Fruit fly (Drosophila melanogaster): ENCODE measurements around the gene spir.

spir gene

DNA sequence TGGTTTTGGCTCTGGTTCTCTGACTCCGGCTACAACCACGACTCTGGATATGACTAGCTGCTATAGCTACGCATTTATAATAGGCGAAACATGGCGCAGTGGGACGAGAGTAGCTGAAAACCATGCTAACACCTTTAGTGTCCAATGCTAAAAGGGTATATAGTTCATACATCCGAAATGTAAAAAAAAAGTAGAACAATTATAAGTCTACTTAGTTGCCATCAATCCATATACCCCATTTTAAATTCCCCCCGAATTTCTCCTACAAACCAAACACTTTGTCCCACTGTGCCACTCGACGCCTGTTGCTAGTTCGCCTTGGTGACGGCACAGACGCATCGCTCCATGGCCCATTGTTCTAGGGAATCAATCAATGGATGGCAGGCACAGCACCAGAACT is 15.3 kb downstream of the spir start (continued):
- peak; percentile 75 for TF ChIP-seq croc (GFP tag; conservative IDR thresholded peaks at IDR 0.05)
- peak; percentile 9 for TF ChIP-seq tx (GFP tag; optimal IDR thresholded peaks at IDR 0.05)
- TF ChIP-seq HmgZ (tag; optimal IDR thresholded peaks at IDR 0.05) = peak; percentile 28
- peak; percentile 57; the same call in 1 of the 2 replicates for TF ChIP-seq CG16779 (GFP tag; IDR thresholded peaks at IDR 0.05)
- no peak for TF ChIP-seq vfl (GFP tag; optimal IDR thresholded peaks at IDR 0.05)
- TF ChIP-seq ci (GFP tag; IDR thresholded peaks at IDR 0.05) = peak; percentile 76; the same call in 2 of the 3 replicates
- TF ChIP-seq ara (GFP tag; IDR thresholded peaks at IDR 0.05) = peak; percentile 94
- no peak for TF ChIP-seq Adf1 (GFP tag; IDR thresholded peaks at IDR 0.05)
- peak; percentile 80 for TF ChIP-seq CG6272 (GFP tag; IDR thresholded peaks at IDR 0.05)
- 0 out of 3 replicates have a peak, but pooled peaks have one; percentile 37 for TF ChIP-seq vnd (GFP tag; IDR thresholded peaks at IDR 0.05; ENCODE audit: partially characterized antibody)
- TF ChIP-seq CG11560 (tag; IDR thresholded peaks at IDR 0.05) = peak; percentile 50; the same call in 1 of the 3 replicates
- no peak for TF ChIP-seq ftz-f1 (GFP tag; optimal IDR thresholded peaks at IDR 0.05)
- peak; percentile 37; the same call in 1 of the 2 replicates for TF ChIP-seq CG11247 (GFP tag; IDR thresholded peaks at IDR 0.05)
- TF ChIP-seq Max (GFP tag; optimal IDR thresholded peaks at IDR 0.05) = peak; percentile 64
- TF ChIP-seq CG9932 (GFP tag; IDR thresholded peaks at IDR 0.05) = peak; percentile 65
- TF ChIP-seq Nf-YA (GFP tag; IDR thresholded peaks at IDR 0.05) = 0 out of 2 replicates have a peak, but pooled peaks have one; percentile 45
- TF ChIP-seq nmo (GFP tag; optimal IDR thresholded peaks at IDR 0.05) = peak; percentile 84
- no peak for TF ChIP-seq psq (GFP tag; optimal IDR thresholded peaks at IDR 0.05)
- TF ChIP-seq CG4854 (GFP tag; optimal IDR thresholded peaks at IDR 0.05) = peak; percentile 64
- TF ChIP-seq trem (tag; optimal IDR thresholded peaks at IDR 0.05) = peak; percentile 76
- peak; percentile 69 for TF ChIP-seq dmrt11E (tag; optimal IDR thresholded peaks at IDR 0.05)
- TF ChIP-seq sim (GFP tag; IDR thresholded peaks at IDR 0.05) = no peak
- peak; percentile 89 for TF ChIP-seq CG4820 (GFP tag; optimal IDR thresholded peaks at IDR 0.05)
- no peak for TF ChIP-seq sna (GFP tag; IDR thresholded peaks at IDR 0.05; ENCODE audit: partially characterized antibody)
- peak; percentile 41 for TF ChIP-seq ssp (GFP tag; IDR thresholded peaks at IDR 0.05)
- TF ChIP-seq Doc3 (GFP tag; IDR thresholded peaks at IDR 0.05; ENCODE audit: partially characterized antibody) = no peak
- peak; percentile 61 for TF ChIP-seq tin (GFP tag; optimal IDR thresholded peaks at IDR 0.05)
- peak; percentile 83 for TF ChIP-seq CG2678 (tag; optimal IDR thresholded peaks at IDR 0.05)
- TF ChIP-seq yki (optimal IDR thresholded peaks at IDR 0.05) = no peak
- no peak for TF ChIP-seq CG15073 (GFP tag; optimal IDR thresholded peaks at IDR 0.05)
- TF ChIP-seq NK7.1 (GFP tag; optimal IDR thresholded peaks at IDR 0.05) = peak; percentile 64
- TF ChIP-seq Optix (GFP tag; IDR thresholded peaks at IDR 0.05) = peak; percentile 69; the same call in 2 of the 3 replicates
- TF ChIP-seq lola (GFP tag; optimal IDR thresholded peaks at IDR 0.05) = peak in 1 of 3 experiments; percentile 58
- no peak for TF ChIP-seq CG10321 (GFP tag; IDR thresholded peaks at IDR 0.05)
- no peak for TF ChIP-seq sqz (GFP tag; optimal IDR thresholded peaks at IDR 0.05)
- TF ChIP-seq CG30431 (GFP tag; optimal IDR thresholded peaks at IDR 0.05) = peak; percentile 52
- peak; percentile 33; the same call in 1 of the 3 replicates for TF ChIP-seq CG2889 (GFP tag; IDR thresholded peaks at IDR 0.05)
- TF ChIP-seq ase (GFP tag; IDR thresholded peaks at IDR 0.05) = peak; percentile 82
- peak; percentile 47 for TF ChIP-seq Hmr (GFP tag; optimal IDR thresholded peaks at IDR 0.05)
- TF ChIP-seq CG12236 (GFP tag; optimal IDR thresholded peaks at IDR 0.05) = peak; percentile 54
- TF ChIP-seq CG8478 (optimal IDR thresholded peaks at IDR 0.05) = no peak
- no peak for TF ChIP-seq CG33557 (GFP tag; optimal IDR thresholded peaks at IDR 0.05)
- no peak for TF ChIP-seq CG17912 (GFP tag; optimal IDR thresholded peaks at IDR 0.05)
- no peak for TF ChIP-seq CG10431 (GFP tag; optimal IDR thresholded peaks at IDR 0.05)
- no peak for TF ChIP-seq CG6791 (GFP tag; IDR thresholded peaks at IDR 0.05; ENCODE audit: partially characterized antibody)
- TF ChIP-seq Oaz (GFP tag; IDR thresholded peaks at IDR 0.05) = no peak
- TF ChIP-seq NC2α (GFP tag; optimal IDR thresholded peaks at IDR 0.05) = peak; percentile 28
- TF ChIP-seq Taf1 (GFP tag; IDR thresholded peaks at IDR 0.05) = peak; percentile 67
- no peak for TF ChIP-seq rib (GFP tag; IDR thresholded peaks at IDR 0.05)
- TF ChIP-seq CG16813 (GFP tag; IDR thresholded peaks at IDR 0.05; ENCODE audit: partially characterized antibody) = peak; percentile 31; the same call in 1 of the 3 replicates
- TF ChIP-seq Tbp (GFP tag; optimal IDR thresholded peaks at IDR 0.05) = no peak
- peak; percentile 64 for TF ChIP-seq fd64A (GFP tag; optimal IDR thresholded peaks at IDR 0.05)

Measured in whole organism, embryonic.